Worm (Caenorhabditis elegans) whole organism, L3 larva: ENCODE data around the gene ins-15.

ENCODE experiments used
- R02D3.7 ChIP-seq: fragments of 150-350 bp; optimal IDR thresholded peaks from 2 replicates; lab custom pipeline; 2014; ENCODE audit warnings: missing biosample characterization, missing genetic modification characterization
- aly-2 ChIP-seq: fragments of 150-350 bp; optimal IDR thresholded peaks from 2 replicates; lab custom pipeline; 2014; ENCODE audit warnings: missing biosample characterization, missing genetic modification characterization
- ama-1 ChIP-seq: fragments of 150-350 bp; optimal IDR thresholded peaks from 2 replicates; lab custom pipeline; 2018
- ceh-28 ChIP-seq: fragments of 150-350 bp; optimal IDR thresholded peaks from 2 replicates; lab custom pipeline; 2014; ENCODE audit warnings: missing biosample characterization, missing genetic modification reagents, missing genetic modification characterization
- ceh-82 ChIP-seq: fragments of 150-350 bp; optimal IDR thresholded peaks from 2 replicates; lab custom pipeline; 2014; ENCODE audit warnings: missing biosample characterization, missing genetic modification characterization
- ceh-9 ChIP-seq: sonication (generic microtip); optimal IDR thresholded peaks from 2 replicates; lab custom pipeline; 2018; ENCODE audit warnings: missing biosample characterization, missing genetic modification characterization
- daf-12 ChIP-seq: fragments of 150-350 bp; optimal IDR thresholded peaks from 2 replicates; lab custom pipeline; 2014; ENCODE audit warnings: missing biosample characterization, missing genetic modification reagents, missing genetic modification characterization
- egl-27 ChIP-seq: sonication (generic microtip); optimal IDR thresholded peaks from 4 replicates; lab custom pipeline; 2017; ENCODE audit warnings: missing biosample characterization, missing genetic modification reagents, missing genetic modification characterization
- egl-5 ChIP-seq: fragments of 150-350 bp; optimal IDR thresholded peaks from 2 replicates; lab custom pipeline; 2017; ENCODE audit warnings: missing biosample characterization, missing genetic modification reagents, missing genetic modification characterization, inconsistent platforms
- elt-2 ChIP-seq: sonication (generic microtip); optimal IDR thresholded peaks from 2 replicates; lab custom pipeline; 2016; ENCODE audit warnings: missing genetic modification reagents, mild to moderate bottlenecking, missing genetic modification characterization, missing compliant biosample characterization
- elt-3 ChIP-seq, 3 experiments: fragments of 150-350 bp in 1 of 3; sonication (generic microtip) in 2 of 3; optimal IDR thresholded peaks; 2 replicates in 2 of 3; 4 replicates in 1 of 3; lab custom pipeline; 2014 to 2017; ENCODE audit warnings: missing biosample characterization in 3 of 3, missing genetic modification characterization in 3 of 3
- eor-1 ChIP-seq, 2 experiments: fragments of 150-350 bp; optimal IDR thresholded peaks; 2 replicates each; lab custom pipeline; 2014 to 2018; ENCODE audit warnings: missing biosample characterization in 2 of 2, missing genetic modification characterization in 2 of 2
- fkh-10 ChIP-seq: sonication (generic microtip); optimal IDR thresholded peaks from 2 replicates; lab custom pipeline; 2017; ENCODE audit warnings: missing biosample characterization, missing genetic modification reagents, missing genetic modification characterization
- fkh-2 ChIP-seq: fragments of 150-350 bp; optimal IDR thresholded peaks from 2 replicates; lab custom pipeline; 2014; ENCODE audit warnings: missing biosample characterization, missing genetic modification reagents, missing genetic modification characterization
- fos-1 ChIP-seq: fragments of 150-350 bp; optimal IDR thresholded peaks from 2 replicates; lab custom pipeline; 2014; ENCODE audit warnings: missing biosample characterization, missing genetic modification characterization
- hmg-11 ChIP-seq: sonication (generic microtip); optimal IDR thresholded peaks from 2 replicates; lab custom pipeline; 2016; ENCODE audit warnings: missing genetic modification characterization, missing compliant biosample characterization
- lin-15B ChIP-seq: fragments of 150-350 bp; optimal IDR thresholded peaks from 2 replicates; lab custom pipeline; 2014; ENCODE audit warnings: missing biosample characterization, missing genetic modification characterization
- lin-39 ChIP-seq: fragments of 150-350 bp; optimal IDR thresholded peaks from 2 replicates; lab custom pipeline; 2018; ENCODE audit warnings: missing biosample characterization, missing genetic modification reagents, missing genetic modification characterization
- lsy-12 ChIP-seq: sonication (generic microtip); optimal IDR thresholded peaks from 2 replicates; lab custom pipeline; 2016; ENCODE audit warnings: mild to moderate bottlenecking, missing genetic modification characterization, missing compliant biosample characterization
- mdl-1 ChIP-seq: fragments of 150-350 bp; optimal IDR thresholded peaks from 2 replicates; lab custom pipeline; 2014; ENCODE audit warnings: missing biosample characterization, missing genetic modification characterization
- mml-1 ChIP-seq: fragments of 150-350 bp; sonication (generic microtip); optimal IDR thresholded peaks from 3 replicates; lab custom pipeline; 2014; ENCODE audit warnings: missing biosample characterization, missing genetic modification characterization
- nfya-1 ChIP-seq: sonication (generic microtip); optimal IDR thresholded peaks from 2 replicates; lab custom pipeline; 2017; ENCODE audit warnings: missing genetic modification characterization, mild to moderate bottlenecking, missing compliant biosample characterization, antibody characterized with exemption, moderate library complexity; ENCODE audit not compliant: insufficient read depth
- nhr-12 ChIP-seq: fragments of 150-350 bp; optimal IDR thresholded peaks from 2 replicates; lab custom pipeline; 2014; ENCODE audit warnings: missing biosample characterization, missing genetic modification characterization
- nhr-23 ChIP-seq: fragments of 150-350 bp; optimal IDR thresholded peaks from 2 replicates; lab custom pipeline; 2014; ENCODE audit warnings: missing biosample characterization, missing genetic modification reagents, missing genetic modification characterization
- nhr-237 ChIP-seq: fragments of 150-350 bp; optimal IDR thresholded peaks from 2 replicates; lab custom pipeline; 2014; ENCODE audit warnings: missing biosample characterization, missing genetic modification characterization
- nhr-25 ChIP-seq: sonication (generic microtip); optimal IDR thresholded peaks from 2 replicates; lab custom pipeline; 2017; ENCODE audit warnings: missing biosample characterization, missing genetic modification characterization
- nhr-28 ChIP-seq: fragments of 150-350 bp; optimal IDR thresholded peaks from 2 replicates; lab custom pipeline; 2014; ENCODE audit warnings: missing biosample characterization, missing genetic modification characterization
- nhr-77 ChIP-seq: fragments of 150-350 bp; optimal IDR thresholded peaks from 2 replicates; lab custom pipeline; 2014; ENCODE audit warnings: missing biosample characterization, missing genetic modification characterization
- pha-4 ChIP-seq: fragments of 150-350 bp; optimal IDR thresholded peaks from 2 replicates; lab custom pipeline; 2014; ENCODE audit warnings: missing biosample characterization, missing genetic modification reagents, missing genetic modification characterization
- pqm-1 ChIP-seq: fragments of 150-350 bp; optimal IDR thresholded peaks from 2 replicates; lab custom pipeline; 2017; ENCODE audit warnings: missing biosample characterization, missing genetic modification characterization, inconsistent platforms
- skn-1 ChIP-seq: fragments of 150-350 bp; optimal IDR thresholded peaks from 2 replicates; lab custom pipeline; 2014; ENCODE audit warnings: missing biosample characterization, missing genetic modification characterization
- snpc-4 ChIP-seq: fragments of 150-350 bp; optimal IDR thresholded peaks from 2 replicates; lab custom pipeline; 2014; ENCODE audit warnings: missing biosample characterization, missing genetic modification characterization
- tbx-2 ChIP-seq: sonication (generic microtip); optimal IDR thresholded peaks from 2 replicates; lab custom pipeline; 2016; ENCODE audit warnings: mild to moderate bottlenecking, missing genetic modification characterization, missing compliant biosample characterization
- unc-39 ChIP-seq: sonication (generic microtip); optimal IDR thresholded peaks from 4 replicates; lab custom pipeline; 2017; ENCODE audit warnings: missing biosample characterization, missing genetic modification characterization
- ztf-11 ChIP-seq: fragments of 150-350 bp; optimal IDR thresholded peaks from 2 replicates; lab custom pipeline; 2014; ENCODE audit warnings: missing biosample characterization, missing genetic modification characterization
- ztf-4 ChIP-seq: fragments of 150-350 bp; optimal IDR thresholded peaks from 2 replicates; lab custom pipeline; 2014; ENCODE audit warnings: missing biosample characterization, missing genetic modification characterization

ins-15 gene

ce11 chrII:6734674-6735073, 9.9 kb downstream of the ins-15 start, which contains the start of gene T14B4.3 (continued):
- TF ChIP-seq lin-39 (tag; lab: Kevin White, UChicago) (peak; percentile 17), elt-2 (tag; lab: Kevin White, UChicago) (peak; percentile 27), mml-1 (tag; lab: Kevin White, UChicago) (no peak), skn-1 (no peak)

ce11 chrII:6733718-6734117, 10.8 kb downstream of the ins-15 start, which contains the start of gene T14B4.9:
Gene T14B4.9, minus strand, starts transcription at chrII:6733818.
- TF ChIP-seq pha-4 (tag; lab: Kevin White, UChicago), result no peak
- no peak for TF ChIP-seq fkh-2
- no peak for TF ChIP-seq lsy-12 (tag; lab: Kevin White, UChicago)
- TF ChIP-seq fos-1 (tag; lab: Kevin White, UChicago), result no peak
- TF ChIP-seq nhr-25 (tag; lab: Kevin White, UChicago), result no peak
- TF ChIP-seq, all 47 proteins: peak for 0

DNA sequence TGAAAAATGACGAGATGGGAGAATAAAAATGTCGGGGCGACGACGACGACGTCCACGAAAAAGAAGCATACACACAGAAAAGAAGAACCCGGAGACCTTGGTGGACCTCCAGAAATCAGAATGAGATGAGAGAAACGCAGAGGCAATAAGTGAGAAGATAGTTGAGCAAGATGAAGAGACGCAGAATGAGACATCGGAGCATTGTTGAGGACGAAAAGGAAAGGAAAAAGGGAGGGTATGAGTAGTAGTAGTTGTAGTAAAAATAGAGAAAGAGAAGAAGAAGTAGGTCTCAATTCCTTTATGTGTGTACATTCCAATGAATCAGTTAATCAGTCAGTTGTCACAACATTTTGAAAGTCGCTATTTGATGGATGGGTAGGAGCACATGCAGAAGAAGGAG, 15.2 kb downstream of the ins-15 start, which contains the start of gene T14B4.8:
T14B4.8 (minus strand) TSS at position 60 of the 400 bp plus-strand sequence.
- TF ChIP-seq fkh-10 (GFP tag; lab: Kevin White, UChicago) (no peak), nhr-25 (tag; lab: Kevin White, UChicago) (no peak), egl-27 (tag; lab: Kevin White, UChicago) (no peak), tbx-2 (tag; lab: Kevin White, UChicago) (no peak), nfya-1 (tag; lab: Kevin White, UChicago) (peak; percentile 46), ama-1 (lab: Kevin White, UChicago) (no peak), ceh-9 (tag; lab: Kevin White, UChicago) (no peak), fos-1 (tag; lab: Kevin White, UChicago) (no peak), hmg-11 (tag; lab: Kevin White, UChicago) (peak; percentile 21)

DNA sequence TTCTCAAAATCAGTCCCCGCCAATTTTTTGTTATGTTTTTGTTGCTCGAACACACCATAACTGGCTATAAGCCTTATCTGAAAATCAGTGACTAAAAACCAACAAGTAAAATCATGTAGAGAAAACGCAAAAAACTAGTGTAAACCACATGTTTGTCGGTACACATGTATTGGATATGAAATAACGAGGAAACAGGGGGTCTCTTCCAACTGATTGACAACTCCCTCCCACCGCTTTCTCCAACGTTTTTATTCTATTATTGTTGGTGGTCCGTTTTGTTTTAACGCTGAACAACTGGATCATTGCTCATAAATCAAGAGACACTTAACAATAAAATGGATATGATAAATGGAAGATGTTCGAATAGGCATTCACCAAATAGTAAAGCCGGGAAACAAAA, 17.7 kb downstream of the ins-15 start:
- TF ChIP-seq ztf-11 (tag; lab: Kevin White, UChicago), result no peak
- TF ChIP-seq pha-4 (tag; lab: Kevin White, UChicago), result no peak
- peak; percentile 40 for TF ChIP-seq egl-5 (tag; lab: Kevin White, UChicago)
- no peak for TF ChIP-seq snpc-4
- TF ChIP-seq elt-2 (tag; lab: Kevin White, UChicago), result no peak
- no peak for TF ChIP-seq nhr-23 (tag; lab: Kevin White, UChicago)
- TF ChIP-seq eor-1 (tag; optimal IDR thresholded peaks at IDR 0.05; lab: Kevin White, UChicago), result no peak
- TF ChIP-seq, all 47 proteins: peak for 1

ce11 chrII:6721581-6721980, 23.0 kb downstream of the ins-15 start:
- no peak for TF ChIP-seq lin-15B (tag; lab: Kevin White, UChicago)
- TF ChIP-seq pqm-1 (tag; lab: Kevin White, UChicago), result no peak
- peak; percentile 44 for TF ChIP-seq pha-4 (tag; lab: Kevin White, UChicago)
- peak; percentile 48 for TF ChIP-seq nfya-1 (tag; lab: Kevin White, UChicago)
- TF ChIP-seq elt-3 (tag; optimal IDR thresholded peaks at IDR 0.05; lab: Kevin White, UChicago), result no peak
- no peak for TF ChIP-seq daf-12
- peak; percentile 14 for TF ChIP-seq lin-39 (tag; lab: Kevin White, UChicago)
- peak; percentile 38 for TF ChIP-seq hmg-11 (tag; lab: Kevin White, UChicago)
- no peak for TF ChIP-seq ztf-11 (tag; lab: Kevin White, UChicago)
- peak; percentile 36 for TF ChIP-seq lsy-12 (tag; lab: Kevin White, UChicago)

ce11 chrII:6718221-6718620, 26.3 kb downstream of the ins-15 start, which contains the start of gene tsp-10:
Gene tsp-10, plus strand, starts transcription at chrII:6718586.
- TF ChIP-seq elt-2 (tag; lab: Kevin White, UChicago) (peak; percentile 60), lin-39 (tag; lab: Kevin White, UChicago) (no peak)

ce11 chrII:6716638-6717037, 27.9 kb downstream of the ins-15 start, which contains the start of the genes T14B4.5 and T14B4.20:
Gene T14B4.5, plus strand, starts transcription at chrII:6716863.
Gene T14B4.20, plus strand, starts transcription at chrII:6716901.
- TF ChIP-seq lin-39 (tag; lab: Kevin White, UChicago) (no peak), nhr-23 (tag; lab: Kevin White, UChicago) (peak; percentile 64), fkh-10 (GFP tag; lab: Kevin White, UChicago) (no peak), ceh-82 (no peak), hmg-11 (tag; lab: Kevin White, UChicago) (no peak), aly-2 (tag; lab: Kevin White, UChicago) (no peak), ceh-28 (tag; lab: Kevin White, UChicago) (no peak), nhr-25 (tag; lab: Kevin White, UChicago) (peak; percentile 38), lsy-12 (tag; lab: Kevin White, UChicago) (no peak), fkh-2 (no peak), R02D3.7 (tag; lab: Kevin White, UChicago) (no peak), pha-4 (tag; lab: Kevin White, UChicago) (no peak), egl-27 (tag; lab: Kevin White, UChicago) (no peak), ztf-4 (tag; lab: Kevin White, UChicago) (no peak), nhr-77 (tag; lab: Kevin White, UChicago) (no peak), egl-5 (tag; lab: Kevin White, UChicago) (no peak), nhr-12 (no peak), nfya-1 (tag; lab: Kevin White, UChicago) (no peak), nhr-28 (no peak), skn-1 (no peak), unc-39 (tag; lab: Kevin White, UChicago) (no peak), ceh-9 (tag; lab: Kevin White, UChicago) (no peak), nhr-237 (tag; lab: Kevin White, UChicago) (no peak), mdl-1 (no peak), eor-1 (tag; optimal IDR thresholded peaks at IDR 0.05; lab: Kevin White, UChicago) (peak in 1 of 2 experiments; percentile 11), ama-1 (lab: Kevin White, UChicago) (no peak)
